Fruit fly (Drosophila melanogaster) whole organism, prepupa: Measurements from ENCODE around the gene mbt.

Experiments used
- CG6276 ChIP-seq: fragments of 200-800 bp; sonication (Bioruptor generic); optimal IDR thresholded peaks from 2 replicates; lab custom pipeline; 2017; ENCODE audit warnings: missing biosample characterization, mild to moderate bottlenecking, missing genetic modification characterization
- CG6808 ChIP-seq: fragments of 200-800 bp; sonication (Bioruptor generic); optimal IDR thresholded peaks from 3 replicates; lab custom pipeline; 2017; ENCODE audit warnings: missing biosample characterization, missing genetic modification characterization, mild to moderate bottlenecking, moderate library complexity, missing genetic modification reagents
- Gug ChIP-seq: fragments of 200-800 bp; sonication (Bioruptor generic); IDR thresholded peaks from 2 replicates; pipeline ENCODE4 v1.3.6; 2022; ENCODE audit warnings: missing biosample characterization, missing genetic modification characterization
- Lpt ChIP-seq: fragments of 200-800 bp; sonication (Bioruptor generic); optimal IDR thresholded peaks from 3 replicates; lab custom pipeline; 2016; ENCODE audit warnings: missing biosample characterization, missing genetic modification characterization
- fkh ChIP-seq: fragments of 200-800 bp; sonication (Bioruptor generic); optimal IDR thresholded peaks from 3 replicates; lab custom pipeline; 2017; ENCODE audit warnings: missing biosample characterization, mild to moderate bottlenecking, missing genetic modification characterization, moderate library complexity

DNA sequence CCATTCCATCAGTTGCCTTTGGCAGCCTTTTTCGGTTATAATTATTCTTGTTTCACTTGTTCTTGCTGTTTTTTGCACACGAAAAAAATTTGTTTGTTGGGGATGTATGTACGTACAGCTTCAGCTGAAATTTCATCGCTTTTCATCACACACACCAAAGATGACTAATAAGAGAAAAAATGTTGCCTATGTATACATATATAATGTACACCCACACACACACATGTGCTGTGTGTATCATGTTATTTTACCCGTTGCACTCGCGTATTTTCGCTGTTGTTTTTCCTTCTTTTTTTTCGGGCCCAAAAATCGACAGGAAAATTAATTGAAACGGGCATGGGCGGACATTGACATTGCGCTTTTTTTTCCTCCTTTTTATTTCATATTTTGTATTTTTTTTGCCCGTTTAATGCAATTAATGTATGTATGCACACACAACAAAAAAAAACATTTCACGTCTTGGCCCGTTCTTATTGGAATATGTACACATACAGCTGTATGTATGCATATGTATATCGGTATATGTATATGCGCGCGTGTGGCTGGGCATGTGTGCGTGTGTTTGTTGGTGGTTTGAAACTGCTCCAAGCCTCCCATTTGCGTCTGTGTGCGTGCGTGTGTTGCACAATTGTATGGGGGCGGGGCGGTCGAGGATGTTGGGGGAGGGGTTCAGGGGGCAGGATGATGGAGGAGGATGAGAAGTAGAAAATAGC lies 24.2 kb upstream of the mbt start:
- no peak for TF ChIP-seq Lpt (GFP tag; lab: Kevin White, UChicago)
- TF ChIP-seq fkh (GFP tag; lab: Kevin White, UChicago) = no peak
- TF ChIP-seq Gug = no peak
- peak; percentile 33 for TF ChIP-seq CG6808 (GFP tag; lab: Kevin White, UChicago)
- TF ChIP-seq CG6276 (GFP tag; lab: Kevin White, UChicago) = peak; percentile 32
